Worm (Caenorhabditis elegans) whole organism, young adult: Measurements from ENCODE around the gene kbp-3.

ENCODE experiments used
- B0336.3 ChIP-seq: fragments of 200-800 bp; sonication (Bioruptor generic); IDR thresholded peaks from 2 replicates; pipeline ENCODE4 v1.3.6; 2022; ENCODE audit warnings: missing genetic modification characterization, missing compliant biosample characterization
- C06A6.2 ChIP-seq: fragments of 200-800 bp; sonication (Bioruptor generic); conservative IDR thresholded peaks from 2 replicates; pipeline ENCODE4 v1.3.6; 2022; ENCODE audit warnings: missing genetic modification characterization, missing compliant biosample characterization
- D2030.7 ChIP-seq: fragments of 200-800 bp; sonication (Bioruptor generic); IDR thresholded peaks from 2 replicates; pipeline ENCODE4 v1.3.6; 2022; ENCODE audit warnings: missing genetic modification reagents, missing genetic modification characterization, missing compliant biosample characterization
- F22D6.2 ChIP-seq: sonication (generic microtip); optimal IDR thresholded peaks from 2 replicates; lab custom pipeline; 2016; ENCODE audit warnings: mild to moderate bottlenecking, missing genetic modification characterization, missing compliant biosample characterization
- F23B12.7 ChIP-seq: sonication (generic microtip); optimal IDR thresholded peaks from 2 replicates; lab custom pipeline; 2017; ENCODE audit warnings: missing genetic modification characterization, mild to moderate bottlenecking, missing compliant biosample characterization, antibody characterized with exemption, moderate library complexity; ENCODE audit not compliant: insufficient read depth
- F33H1.4 ChIP-seq: fragments of 200-800 bp; sonication (Bioruptor generic); IDR thresholded peaks from 2 replicates; pipeline ENCODE4 v1.3.6; 2022; ENCODE audit warnings: missing genetic modification reagents, missing genetic modification characterization, missing compliant biosample characterization
- F39B2.1 ChIP-seq: fragments of 200-800 bp; sonication (Bioruptor generic); IDR thresholded peaks from 2 replicates; pipeline ENCODE4 v1.3.6; 2022; ENCODE audit warnings: missing genetic modification reagents, missing genetic modification characterization, missing compliant biosample characterization
- F57A8.1 ChIP-seq: fragments of 200-800 bp; sonication (Bioruptor generic); optimal IDR thresholded peaks from 2 replicates; lab custom pipeline; 2018; ENCODE audit warnings: mild to moderate bottlenecking, missing genetic modification characterization, moderate library complexity, missing compliant biosample characterization
- F57C9.4 ChIP-seq: sonication (generic microtip); optimal IDR thresholded peaks from 2 replicates; lab custom pipeline; 2017; ENCODE audit warnings: mild to moderate bottlenecking, missing genetic modification characterization, missing compliant biosample characterization
- Y53F4B.3 ChIP-seq: fragments of 200-800 bp; sonication (Bioruptor generic); IDR thresholded peaks from 2 replicates; pipeline ENCODE4 v1.3.6; 2022; ENCODE audit warnings: missing genetic modification reagents, missing genetic modification characterization, missing compliant biosample characterization
- Y79H2A.3 ChIP-seq: fragments of 200-800 bp; sonication (Bioruptor generic); conservative IDR thresholded peaks from 2 replicates; pipeline ENCODE4 v1.3.6; 2022; ENCODE audit warnings: missing genetic modification reagents, missing genetic modification characterization, missing compliant biosample characterization
- Y95B8A.8 ChIP-seq: fragments of 200-800 bp; sonication (Bioruptor generic); IDR thresholded peaks from 2 replicates; pipeline ENCODE4 v1.3.6; 2022; ENCODE audit warnings: missing genetic modification reagents, missing genetic modification characterization, missing compliant biosample characterization
- atf-7 ChIP-seq: sonication (generic microtip); optimal IDR thresholded peaks from 2 replicates; lab custom pipeline; 2017; ENCODE audit warnings: mild to moderate bottlenecking, missing genetic modification characterization, missing compliant biosample characterization
- athp-1 ChIP-seq: sonication (generic microtip); optimal IDR thresholded peaks from 2 replicates; lab custom pipeline; 2017; ENCODE audit warnings: mild to moderate bottlenecking, missing genetic modification characterization, missing compliant biosample characterization
- attf-6 ChIP-seq: fragments of 200-800 bp; sonication (Bioruptor generic); IDR thresholded peaks from 2 replicates; pipeline ENCODE4 v1.3.6; 2022; ENCODE audit warnings: missing genetic modification reagents, missing genetic modification characterization, missing compliant biosample characterization
- bed-1 ChIP-seq: fragments of 200-800 bp; sonication (Bioruptor generic); IDR thresholded peaks from 2 replicates; pipeline ENCODE4 v1.3.6; 2022; ENCODE audit warnings: missing genetic modification reagents, missing genetic modification characterization, missing compliant biosample characterization
- cebp-1 ChIP-seq, 2 experiments: fragments of 200-800 bp in 1 of 2; sonication (Bioruptor generic) in 1 of 2; sonication (generic microtip) in 1 of 2; IDR thresholded peaks in 1 of 2; optimal IDR thresholded peaks in 1 of 2; 2 replicates each; pipeline versions ENCODE4 v1.3.6 to Lab custom; 2017 to 2022; ENCODE audit warnings: missing compliant biosample characterization in 2 of 2, missing genetic modification characterization in 2 of 2, mild to moderate bottlenecking in 1 of 2, missing genetic modification reagents in 1 of 2, moderate library complexity in 1 of 2
- cebp-2 ChIP-seq: fragments of 200-800 bp; sonication (Bioruptor generic); IDR thresholded peaks from 2 replicates; pipeline ENCODE4 v1.3.6; 2022; ENCODE audit warnings: missing genetic modification characterization, missing compliant biosample characterization
- dpl-1 ChIP-seq: fragments of 150-350 bp; optimal IDR thresholded peaks from 2 replicates; lab custom pipeline; 2014; ENCODE audit warnings: missing biosample characterization, missing genetic modification reagents, missing genetic modification characterization
- hmg-1.2 ChIP-seq: fragments of 200-800 bp; sonication (Bioruptor generic); IDR thresholded peaks from 2 replicates; pipeline ENCODE4 v1.3.6; 2022; ENCODE audit warnings: missing genetic modification reagents, missing genetic modification characterization, missing compliant biosample characterization
- hsf-1 ChIP-seq: fragments of 200-800 bp; sonication (Bioruptor generic); IDR thresholded peaks from 2 replicates; pipeline ENCODE4 v1.3.6; 2022; ENCODE audit warnings: missing genetic modification reagents, missing genetic modification characterization, missing compliant biosample characterization
- let-607 ChIP-seq, 2 experiments: fragments of 200-800 bp in 1 of 2; sonication (Bioruptor generic) in 1 of 2; sonication (generic microtip) in 1 of 2; optimal IDR thresholded peaks; 2 replicates each; lab custom pipeline; 2016 to 2018; ENCODE audit warnings: mild to moderate bottlenecking in 2 of 2, missing compliant biosample characterization in 2 of 2, missing genetic modification characterization in 2 of 2, moderate library complexity in 2 of 2, missing genotype in 1 of 2
- lin-40 ChIP-seq: sonication (generic microtip); optimal IDR thresholded peaks from 2 replicates; lab custom pipeline; 2016; ENCODE audit warnings: missing genetic modification characterization, mild to moderate bottlenecking, missing compliant biosample characterization, missing genotype, missing genetic modification reagents
- madf-10 ChIP-seq: sonication (generic microtip); optimal IDR thresholded peaks from 2 replicates; lab custom pipeline; 2016; ENCODE audit warnings: mild to moderate bottlenecking, missing genetic modification characterization, missing compliant biosample characterization
- madf-6 ChIP-seq: fragments of 200-800 bp; sonication (Bioruptor generic); IDR thresholded peaks from 2 replicates; pipeline ENCODE4 v1.3.6; 2022; ENCODE audit warnings: missing genetic modification reagents, missing genetic modification characterization, missing compliant biosample characterization
- mcd-1 ChIP-seq: fragments of 200-800 bp; sonication (Bioruptor generic); IDR thresholded peaks from 2 replicates; pipeline ENCODE4 v1.3.6; 2022; ENCODE audit warnings: missing genetic modification reagents, missing genetic modification characterization, missing compliant biosample characterization
- mxl-1 ChIP-seq: sonication (generic microtip); optimal IDR thresholded peaks from 2 replicates; lab custom pipeline; 2016; ENCODE audit warnings: missing genetic modification characterization, missing compliant biosample characterization
- nfya-2 ChIP-seq: fragments of 200-800 bp; sonication (Bioruptor generic); IDR thresholded peaks from 2 replicates; pipeline ENCODE4 v1.3.6; 2022; ENCODE audit warnings: missing genetic modification reagents, missing genetic modification characterization, missing compliant biosample characterization
- nfyb-1 ChIP-seq: fragments of 200-800 bp; sonication (Bioruptor generic); IDR thresholded peaks from 2 replicates; pipeline ENCODE4 v1.3.6; 2022; ENCODE audit warnings: missing genetic modification reagents, missing genetic modification characterization, missing compliant biosample characterization
- nhr-80 ChIP-seq: sonication (generic microtip); optimal IDR thresholded peaks from 2 replicates; lab custom pipeline; 2016; ENCODE audit warnings: missing genetic modification characterization, missing compliant biosample characterization
- nhr-90 ChIP-seq: sonication (generic microtip); optimal IDR thresholded peaks from 2 replicates; lab custom pipeline; 2016; ENCODE audit warnings: missing genotype, mild to moderate bottlenecking, missing genetic modification characterization, missing compliant biosample characterization
- pbrm-1 ChIP-seq: fragments of 200-800 bp; sonication (Bioruptor generic); IDR thresholded peaks from 2 replicates; pipeline ENCODE4 v1.3.6; 2022; ENCODE audit warnings: missing genetic modification reagents, missing genetic modification characterization, missing compliant biosample characterization
- pha-4 ChIP-seq: fragments of 150-350 bp; sonication (generic microtip); optimal IDR thresholded peaks from 2 replicates; lab custom pipeline; 2014; ENCODE audit warnings: missing biosample characterization, missing genetic modification reagents, missing genetic modification characterization
- repo-1 ChIP-seq: sonication (generic microtip); optimal IDR thresholded peaks from 2 replicates; lab custom pipeline; 2017; ENCODE audit warnings: mild to moderate bottlenecking, missing genetic modification characterization, missing compliant biosample characterization
- rpc-1 ChIP-seq, 2 experiments: fragments of 150-350 bp in 1 of 2; sonication (generic microtip) in 1 of 2; optimal IDR thresholded peaks; 2 replicates each; lab custom pipeline; 2014 to 2018; ENCODE audit warnings: missing biosample characterization in 1 of 2, missing genetic modification characterization in 1 of 2, missing genetic modification reagents in 1 of 2, missing genotype in 1 of 2
- snpc-1.1 ChIP-seq: sonication (generic microtip); optimal IDR thresholded peaks from 2 replicates; lab custom pipeline; 2017; ENCODE audit warnings: missing genetic modification characterization, mild to moderate bottlenecking, missing compliant biosample characterization, antibody characterized with exemption, moderate library complexity, missing genotype, missing genetic modification reagents; ENCODE audit not compliant: insufficient read depth
- snpc-4 ChIP-seq, 5 experiments: fragments of 150-350 bp in 1 of 5; sonication (generic microtip) in 4 of 5; optimal IDR thresholded peaks; 2 replicates each; lab custom pipeline; 2014 to 2018; ENCODE audit warnings: missing genetic modification characterization in 5 of 5, missing biosample characterization in 3 of 5, antibody characterized with exemption in 2 of 5, mild to moderate bottlenecking in 2 of 5, missing compliant biosample characterization in 2 of 5, missing genotype in 2 of 5, moderate library complexity in 2 of 5, missing genetic modification reagents in 1 of 5
- somi-1 ChIP-seq: fragments of 200-800 bp; sonication (Bioruptor generic); optimal IDR thresholded peaks from 2 replicates; lab custom pipeline; 2018; ENCODE audit warnings: mild to moderate bottlenecking, missing genetic modification characterization, missing compliant biosample characterization
- sptf-2 ChIP-seq: fragments of 200-800 bp; sonication (Bioruptor generic); optimal IDR thresholded peaks from 2 replicates; lab custom pipeline; 2018; ENCODE audit warnings: mild to moderate bottlenecking, missing genetic modification characterization, missing compliant biosample characterization
- unc-130 ChIP-seq: sonication (generic microtip); optimal IDR thresholded peaks from 2 replicates; lab custom pipeline; 2016; ENCODE audit warnings: missing genetic modification reagents, missing genetic modification characterization, missing compliant biosample characterization
- unc-62 ChIP-seq: fragments of 150-350 bp; optimal IDR thresholded peaks from 2 replicates; lab custom pipeline; 2014; ENCODE audit warnings: missing biosample characterization, missing genetic modification reagents, missing genetic modification characterization
- ztf-25 ChIP-seq: fragments of 200-800 bp; sonication (Bioruptor generic); IDR thresholded peaks from 2 replicates; pipeline ENCODE4 v1.3.6; 2022; ENCODE audit warnings: missing genetic modification reagents, missing genetic modification characterization, missing compliant biosample characterization
- ztf-26 ChIP-seq: sonication (generic microtip); optimal IDR thresholded peaks from 2 replicates; lab custom pipeline; 2017; ENCODE audit warnings: missing genetic modification characterization, missing compliant biosample characterization
- ztf-28 ChIP-seq: fragments of 200-800 bp; sonication (Bioruptor generic); IDR thresholded peaks from 2 replicates; pipeline ENCODE4 v1.3.6; 2022; ENCODE audit warnings: missing genetic modification reagents, missing genetic modification characterization, missing compliant biosample characterization

Gene kbp-3

DNA sequence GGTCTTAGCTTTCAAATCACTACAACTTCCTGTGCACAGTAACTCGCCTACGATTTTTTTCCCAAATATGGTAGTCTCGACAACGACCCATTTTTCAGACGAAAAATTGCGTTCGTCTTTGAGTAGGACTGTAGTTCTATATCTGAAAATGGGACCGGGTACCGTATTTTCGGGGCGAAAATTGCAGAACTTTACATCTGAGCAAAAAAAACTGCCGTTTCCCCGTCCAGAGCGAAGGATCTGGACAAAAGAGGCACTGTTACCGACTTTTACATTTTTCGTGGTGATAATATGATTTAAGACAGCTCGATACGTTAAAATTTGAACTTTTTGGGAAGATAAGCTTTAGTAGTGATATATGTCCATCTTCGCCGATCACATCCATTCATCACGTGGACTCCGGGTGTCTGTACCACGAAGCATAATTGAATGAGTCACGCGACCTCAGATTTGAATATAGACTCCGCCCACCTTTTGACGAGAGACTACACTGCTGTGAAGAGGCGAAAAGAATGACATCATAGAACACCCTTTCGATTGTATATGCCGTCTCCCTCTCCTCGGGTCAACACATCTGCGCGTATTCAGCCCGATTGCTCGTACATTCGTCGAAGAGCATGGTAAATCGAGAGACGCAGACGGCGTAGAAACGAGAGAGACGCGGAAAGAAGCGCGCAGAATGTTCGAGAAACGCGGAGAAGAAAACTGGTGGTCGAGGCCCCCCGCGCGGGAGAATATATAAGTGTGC is 15.0 kb upstream of the kbp-3 start (continued):
- TF ChIP-seq attf-6 (GFP tag; lab: Robert Waterston, UW), result no peak
- TF ChIP-seq ztf-26 (tag; lab: Kevin White, UChicago), result peak; percentile 62
- 0 out of 2 replicates have a peak, but pooled peaks have one; percentile 25 for TF ChIP-seq B0336.3 (GFP tag; lab: Robert Waterston, UW)
- TF ChIP-seq bed-1 (GFP tag; lab: Robert Waterston, UW), result no peak
- TF ChIP-seq pbrm-1, result 0 out of 2 replicates have a peak, but pooled peaks have one; percentile 66
- peak; percentile 35 for TF ChIP-seq rpc-1 (optimal IDR thresholded peaks at IDR 0.05; lab: Kevin White, UChicago)
- no peak for TF ChIP-seq rpc-1 (tag; optimal IDR thresholded peaks at IDR 0.05; lab: Kevin White, UChicago)
- TF ChIP-seq F57C9.4 (tag; lab: Kevin White, UChicago), result no peak
- TF ChIP-seq ztf-28 (GFP tag; lab: Robert Waterston, UW), result 0 out of 2 replicates have a peak, but pooled peaks have one; percentile 22
- no peak for TF ChIP-seq madf-6 (GFP tag; lab: Robert Waterston, UW)
- TF ChIP-seq F57A8.1 (GFP tag; lab: Kevin White, UChicago), result no peak
- 0 out of 2 replicates have a peak, but pooled peaks have one; percentile 22 for TF ChIP-seq nfyb-1 (GFP tag; lab: Robert Waterston, UW)
- TF ChIP-seq repo-1, result no peak
- TF ChIP-seq unc-130, result no peak
- no peak for TF ChIP-seq F22D6.2 (tag; lab: Kevin White, UChicago)
- peak; percentile 82 for TF ChIP-seq hmg-1.2
- TF ChIP-seq F23B12.7 (tag; lab: Kevin White, UChicago), result peak; percentile 6
- no peak for TF ChIP-seq cebp-1 (GFP tag; IDR thresholded peaks at IDR 0.05; lab: Robert Waterston, UW)
- TF ChIP-seq cebp-1 (tag; optimal IDR thresholded peaks at IDR 0.05; lab: Kevin White, UChicago), result peak; percentile 43
- TF ChIP-seq sptf-2 (GFP tag; lab: Kevin White, UChicago), result no peak
- no peak for TF ChIP-seq snpc-1.1 (tag; lab: Kevin White, UChicago)
- no peak for TF ChIP-seq somi-1 (GFP tag; lab: Kevin White, UChicago)
- TF ChIP-seq nfya-2 (GFP tag; lab: Robert Waterston, UW), result no peak
- TF ChIP-seq nhr-80 (tag; lab: Kevin White, UChicago), result no peak
- TF ChIP-seq pha-4, result no peak
- no peak for TF ChIP-seq madf-10
- no peak for TF ChIP-seq athp-1
- TF ChIP-seq atf-7 (tag; lab: Kevin White, UChicago), result peak; percentile 90
- no peak for TF ChIP-seq F33H1.4 (GFP tag; lab: Robert Waterston, UW)
- 0 out of 2 replicates have a peak, but pooled peaks have one; percentile 21 for TF ChIP-seq C06A6.2 (GFP tag; lab: Robert Waterston, UW)
- TF ChIP-seq mcd-1 (GFP tag; lab: Robert Waterston, UW), result peak; percentile 64
- TF ChIP-seq let-607 (tag; optimal IDR thresholded peaks at IDR 0.05; lab: Kevin White, UChicago), result peak in 1 of 2 experiments; percentile 2
- TF ChIP-seq hsf-1 (GFP tag; lab: Robert Waterston, UW), result peak; percentile 95
- TF ChIP-seq F39B2.1 (GFP tag; lab: Robert Waterston, UW), result no peak
- TF ChIP-seq D2030.7 (GFP tag; lab: Robert Waterston, UW), result 0 out of 2 replicates have a peak, but pooled peaks have one; percentile 20
- TF ChIP-seq snpc-4 (GFP tag; optimal IDR thresholded peaks at IDR 0.05; lab: Kevin White, UChicago), result no peak
- peak in 1 of 4 experiments; percentile 4 for TF ChIP-seq snpc-4 (tag; optimal IDR thresholded peaks at IDR 0.05; lab: Kevin White, UChicago)
- TF ChIP-seq Y53F4B.3, result no peak

DNA sequence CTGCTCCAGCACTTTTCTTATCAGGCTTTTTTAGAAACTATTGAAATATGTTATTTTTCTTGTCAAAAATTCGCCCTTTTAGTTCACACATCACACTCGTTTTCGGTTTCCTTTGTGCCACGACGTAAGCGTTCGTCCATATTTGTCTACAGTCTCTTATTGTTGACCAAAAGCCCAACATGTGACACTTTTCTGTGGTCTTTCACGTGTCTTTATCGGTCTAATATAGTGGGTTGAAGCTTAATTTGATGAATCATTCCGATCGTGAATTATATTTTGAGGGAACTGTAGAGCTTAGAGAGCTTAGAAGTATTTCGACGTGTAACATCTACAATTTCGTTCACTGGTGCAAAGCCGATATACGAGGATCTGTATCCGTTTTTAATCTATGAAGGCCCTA is 14.4 kb upstream of the kbp-3 start:
- TF ChIP-seq nhr-90 (no peak), nhr-80 (tag; lab: Kevin White, UChicago) (peak; percentile 9), unc-62 (no peak), dpl-1 (GFP tag; lab: Kevin White, UChicago) (no peak), cebp-2 (GFP tag; lab: Robert Waterston, UW) (no peak), mxl-1 (no peak), pha-4 (peak; percentile 21), Y95B8A.8 (GFP tag; lab: Robert Waterston, UW) (no peak), ztf-25 (GFP tag; lab: Robert Waterston, UW) (no peak), cebp-1 (GFP tag; IDR thresholded peaks at IDR 0.05; lab: Robert Waterston, UW) (no peak), cebp-1 (tag; optimal IDR thresholded peaks at IDR 0.05; lab: Kevin White, UChicago) (peak; percentile 14), Y79H2A.3 (GFP tag; lab: Robert Waterston, UW) (no peak), lin-40 (tag; lab: Kevin White, UChicago) (no peak)
- TF ChIP-seq, all 124 proteins: peak for 3
